Worm (Caenorhabditis elegans) whole organism, L2 larva: Measurements from ENCODE around the gene srx-23.

Source experiments
- F13H6.1 ChIP-seq: sonication (generic microtip); optimal IDR thresholded peaks from 2 replicates; lab custom pipeline; 2016; ENCODE audit warnings: missing genetic modification characterization, missing compliant biosample characterization
- R02D3.7 ChIP-seq: fragments of 150-350 bp; optimal IDR thresholded peaks from 2 replicates; lab custom pipeline; 2014; ENCODE audit warnings: missing biosample characterization, missing genetic modification characterization
- Y55F3AM.14 ChIP-seq: fragments of 200-800 bp; sonication (Bioruptor generic); optimal IDR thresholded peaks from 2 replicates; lab custom pipeline; 2018; ENCODE audit warnings: mild to moderate bottlenecking, missing genetic modification characterization, missing compliant biosample characterization
- ZK546.5 ChIP-seq: sonication (generic microtip); optimal IDR thresholded peaks from 2 replicates; lab custom pipeline; 2017; ENCODE audit warnings: missing biosample characterization, missing genetic modification characterization
- alr-1 ChIP-seq: fragments of 150-350 bp; optimal IDR thresholded peaks from 2 replicates; lab custom pipeline; 2014; ENCODE audit warnings: missing biosample characterization, missing genetic modification characterization
- ama-1 ChIP-seq: fragments of 150-350 bp; optimal IDR thresholded peaks from 2 replicates; lab custom pipeline; 2018; ENCODE audit warnings: inconsistent platforms
- blmp-1 ChIP-seq: sonication (generic microtip); optimal IDR thresholded peaks from 2 replicates; lab custom pipeline; 2017; ENCODE audit warnings: missing genetic modification characterization, mild to moderate bottlenecking, missing compliant biosample characterization, antibody characterized with exemption, moderate library complexity; ENCODE audit not compliant: insufficient read depth
- ceh-82 ChIP-seq: fragments of 150-350 bp; optimal IDR thresholded peaks from 2 replicates; lab custom pipeline; 2014; ENCODE audit warnings: missing biosample characterization, missing genetic modification characterization
- dmd-4 ChIP-seq: sonication (generic microtip); optimal IDR thresholded peaks from 2 replicates; lab custom pipeline; 2017; ENCODE audit warnings: missing biosample characterization, missing genetic modification characterization
- elt-3 ChIP-seq: sonication (generic microtip); optimal IDR thresholded peaks from 2 replicates; lab custom pipeline; 2017; ENCODE audit warnings: missing biosample characterization, missing genetic modification characterization
- fos-1 ChIP-seq: fragments of 150-350 bp; optimal IDR thresholded peaks from 2 replicates; lab custom pipeline; 2014; ENCODE audit warnings: missing biosample characterization, missing genetic modification characterization
- gmeb-1 ChIP-seq: fragments of 150-350 bp; optimal IDR thresholded peaks from 2 replicates; lab custom pipeline; 2014; ENCODE audit warnings: missing biosample characterization, missing genetic modification characterization
- lin-11 ChIP-seq: fragments of 150-350 bp; sonication (generic microtip); optimal IDR thresholded peaks from 2 replicates; lab custom pipeline; 2014; ENCODE audit warnings: missing biosample characterization, missing genetic modification characterization, inconsistent platforms, mixed read lengths
- lin-13 ChIP-seq: fragments of 150-350 bp; optimal IDR thresholded peaks from 2 replicates; lab custom pipeline; 2014; ENCODE audit warnings: missing biosample characterization, missing genetic modification reagents, missing genetic modification characterization
- lin-39 ChIP-seq: fragments of 150-350 bp; optimal IDR thresholded peaks from 2 replicates; lab custom pipeline; 2014; ENCODE audit warnings: missing biosample characterization, missing genetic modification reagents, missing genetic modification characterization
- lsy-2 ChIP-seq, 2 experiments: fragments of 150-350 bp in 1 of 2; sonication (generic microtip) in 1 of 2; optimal IDR thresholded peaks; 2 replicates each; lab custom pipeline; 2014 to 2017; ENCODE audit warnings: missing biosample characterization in 2 of 2, missing genetic modification characterization in 2 of 2
- mab-5 ChIP-seq: fragments of 150-350 bp; optimal IDR thresholded peaks from 2 replicates; lab custom pipeline; 2014; ENCODE audit warnings: missing biosample characterization, missing genetic modification characterization
- mdl-1 ChIP-seq, 2 experiments: fragments of 150-350 bp in 1 of 2; sonication (generic microtip) in 1 of 2; optimal IDR thresholded peaks; 2 replicates each; lab custom pipeline; 2017; ENCODE audit warnings: missing biosample characterization in 2 of 2, missing genetic modification characterization in 2 of 2
- nhr-10 ChIP-seq: sonication (generic microtip); optimal IDR thresholded peaks from 2 replicates; lab custom pipeline; 2017; ENCODE audit warnings: missing biosample characterization, missing genetic modification characterization
- nhr-11 ChIP-seq: fragments of 150-350 bp; optimal IDR thresholded peaks from 2 replicates; lab custom pipeline; 2014; ENCODE audit warnings: missing biosample characterization, missing genetic modification characterization
- nhr-129 ChIP-seq: fragments of 150-350 bp; optimal IDR thresholded peaks from 2 replicates; lab custom pipeline; 2014; ENCODE audit warnings: missing biosample characterization, missing genetic modification characterization
- nhr-21 ChIP-seq: fragments of 150-350 bp; optimal IDR thresholded peaks from 2 replicates; lab custom pipeline; 2014; ENCODE audit warnings: missing biosample characterization, missing genetic modification characterization
- nhr-23 ChIP-seq: fragments of 150-350 bp; optimal IDR thresholded peaks from 2 replicates; lab custom pipeline; 2014; ENCODE audit warnings: missing biosample characterization, missing genetic modification reagents, missing genetic modification characterization
- nhr-237 ChIP-seq: fragments of 150-350 bp; optimal IDR thresholded peaks from 2 replicates; lab custom pipeline; 2014; ENCODE audit warnings: missing biosample characterization, missing genetic modification characterization
- nhr-25 ChIP-seq: fragments of 150-350 bp; sonication (generic microtip); optimal IDR thresholded peaks from 3 replicates; lab custom pipeline; 2014; ENCODE audit warnings: missing biosample characterization, missing genetic modification characterization
- nhr-77 ChIP-seq: fragments of 150-350 bp; optimal IDR thresholded peaks from 2 replicates; lab custom pipeline; 2014; ENCODE audit warnings: missing biosample characterization, missing genetic modification characterization
- peb-1 ChIP-seq: fragments of 150-350 bp; optimal IDR thresholded peaks from 2 replicates; lab custom pipeline; 2014; ENCODE audit warnings: missing biosample characterization, missing genetic modification characterization
- sem-4 ChIP-seq: fragments of 150-350 bp; optimal IDR thresholded peaks from 2 replicates; lab custom pipeline; 2014; ENCODE audit warnings: missing biosample characterization, missing genetic modification reagents, missing genetic modification characterization
- sma-3 ChIP-seq: sonication (generic microtip); optimal IDR thresholded peaks from 2 replicates; lab custom pipeline; 2016; ENCODE audit warnings: missing genetic modification reagents, missing genetic modification characterization, missing compliant biosample characterization
- unc-39 ChIP-seq: fragments of 150-350 bp; optimal IDR thresholded peaks from 2 replicates; lab custom pipeline; 2014; ENCODE audit warnings: missing biosample characterization, missing genetic modification characterization
- unc-62 ChIP-seq: fragments of 150-350 bp; optimal IDR thresholded peaks from 2 replicates; lab custom pipeline; 2014; ENCODE audit warnings: missing biosample characterization, missing genetic modification reagents, missing genetic modification characterization
- zag-1 ChIP-seq: fragments of 150-350 bp; optimal IDR thresholded peaks from 2 replicates; lab custom pipeline; 2014; ENCODE audit warnings: missing biosample characterization, missing genetic modification characterization
- ztf-1 ChIP-seq: fragments of 200-800 bp; sonication (Bioruptor generic); conservative IDR thresholded peaks from 2 replicates; pipeline ENCODE4 v1.3.6; 2022; ENCODE audit warnings: missing genetic modification characterization, missing compliant biosample characterization
- ztf-11 ChIP-seq: sonication (generic microtip); optimal IDR thresholded peaks from 2 replicates; lab custom pipeline; 2017; ENCODE audit warnings: missing biosample characterization, missing genetic modification characterization

The srx-23 gene

ce11 chrV:683858-684257 lies 1.7 kb downstream of the srx-23 start, which contains the start of gene F31F4.1:
TSS of gene F31F4.1 (plus strand) at chrV:684060.
- TF ChIP-seq fos-1 (tag; lab: Kevin White, UChicago), result peak; percentile 29
- no peak for TF ChIP-seq peb-1 (tag; lab: Kevin White, UChicago)
- TF ChIP-seq F13H6.1 (tag; lab: Kevin White, UChicago), result no peak
- no peak for TF ChIP-seq unc-62
- TF ChIP-seq ztf-11, result no peak
- TF ChIP-seq alr-1, result no peak
- TF ChIP-seq ztf-1 (GFP tag; lab: Robert Waterston, UW), result no peak

ce11 chrV:687384-687783 lies 5.3 kb downstream of the srx-23 start, which contains the start of gene H25P19.1:
TSS of gene H25P19.1 (plus strand) at chrV:687684.
- TF ChIP-seq nhr-21 (tag; lab: Kevin White, UChicago) (no peak), R02D3.7 (no peak), mab-5 (tag; lab: Kevin White, UChicago) (no peak), nhr-237 (no peak), unc-39 (no peak), Y55F3AM.14 (no peak), lin-13 (GFP tag; lab: Kevin White, UChicago) (no peak), nhr-23 (tag; lab: Kevin White, UChicago) (no peak), nhr-11 (tag; lab: Kevin White, UChicago) (no peak), zag-1 (tag; lab: Kevin White, UChicago) (no peak), sem-4 (tag; lab: Kevin White, UChicago) (no peak), lin-11 (tag; lab: Kevin White, UChicago) (no peak), peb-1 (tag; lab: Kevin White, UChicago) (no peak), elt-3 (tag; lab: Kevin White, UChicago) (no peak)

- TF ChIP-seq lin-13 (GFP tag; lab: Kevin White, UChicago) (no peak), lin-11 (tag; lab: Kevin White, UChicago) (no peak), ZK546.5 (tag; lab: Kevin White, UChicago) (no peak), peb-1 (tag; lab: Kevin White, UChicago) (no peak), sma-3 (no peak), gmeb-1 (tag; lab: Kevin White, UChicago) (no peak), dmd-4 (tag; lab: Kevin White, UChicago) (no peak), nhr-129 (tag; lab: Kevin White, UChicago) (no peak), F13H6.1 (tag; lab: Kevin White, UChicago) (no peak), mab-5 (tag; lab: Kevin White, UChicago) (no peak), lin-39 (tag; lab: Kevin White, UChicago) (no peak), lsy-2 (tag; optimal IDR thresholded peaks at IDR 0.05; lab: Kevin White, UChicago) (no peak), ceh-82 (tag; lab: Kevin White, UChicago) (no peak), ama-1 (no peak), nhr-10 (no peak), nhr-25 (no peak), nhr-77 (tag; lab: Kevin White, UChicago) (no peak)
These were observed 7.4 kb downstream of the srx-23 start for ce11 chrV:689538-689937.

ce11 chrV:692720-693422 lies 10.7 kb downstream of the srx-23 start, which contains the start of gene srx-4:
TSS of gene srx-4 (minus strand) at chrV:692770.
- TF ChIP-seq ceh-82 (tag; lab: Kevin White, UChicago) (no peak), zag-1 (tag; lab: Kevin White, UChicago) (no peak), ztf-11 (no peak), blmp-1 (tag; lab: Kevin White, UChicago) (no peak)

- TF ChIP-seq F13H6.1 (tag; lab: Kevin White, UChicago) (no peak), mdl-1 (tag; optimal IDR thresholded peaks at IDR 0.05; lab: Kevin White, UChicago) (no peak)
These were observed 12.5 kb downstream of the srx-23 start, which contains the start of gene srj-53 for ce11 chrV:694625-695024. TSS of gene srj-53 (minus strand) at chrV:694725.
